Worm (Caenorhabditis elegans) whole organism, young adult: ENCODE results near the gene T06C12.9.

Experiments
- B0035.1 ChIP-seq: sonication (generic microtip); optimal IDR thresholded peaks from 2 replicates; lab custom pipeline; 2016; ENCODE audit warnings: missing genetic modification characterization, mild to moderate bottlenecking, missing compliant biosample characterization, missing genotype, missing genetic modification reagents
- B0261.1 ChIP-seq: sonication (generic microtip); optimal IDR thresholded peaks from 2 replicates; lab custom pipeline; 2016; ENCODE audit warnings: mild to moderate bottlenecking, missing genetic modification characterization, moderate library complexity, missing compliant biosample characterization
- C06A6.2 ChIP-seq: fragments of 200-800 bp; sonication (Bioruptor generic); conservative IDR thresholded peaks from 2 replicates; pipeline ENCODE4 v1.3.6; 2022; ENCODE audit warnings: missing genetic modification characterization, missing compliant biosample characterization
- D2030.7 ChIP-seq: fragments of 200-800 bp; sonication (Bioruptor generic); IDR thresholded peaks from 2 replicates; pipeline ENCODE4 v1.3.6; 2022; ENCODE audit warnings: missing genetic modification reagents, missing genetic modification characterization, missing compliant biosample characterization
- F22D6.2 ChIP-seq: sonication (generic microtip); optimal IDR thresholded peaks from 2 replicates; lab custom pipeline; 2016; ENCODE audit warnings: mild to moderate bottlenecking, missing genetic modification characterization, missing compliant biosample characterization
- F37B4.10 ChIP-seq: fragments of 200-800 bp; sonication (Bioruptor generic); IDR thresholded peaks from 2 replicates; pipeline ENCODE4 v1.3.6; 2022; ENCODE audit warnings: missing genetic modification characterization, missing compliant biosample characterization
- F39B2.1 ChIP-seq: fragments of 200-800 bp; sonication (Bioruptor generic); IDR thresholded peaks from 2 replicates; pipeline ENCODE4 v1.3.6; 2022; ENCODE audit warnings: missing genetic modification reagents, missing genetic modification characterization, missing compliant biosample characterization
- F52B5.7 ChIP-seq: sonication (generic microtip); optimal IDR thresholded peaks from 2 replicates; lab custom pipeline; 2016; ENCODE audit warnings: mild to moderate bottlenecking, missing genetic modification characterization, missing compliant biosample characterization
- F57A8.1 ChIP-seq: fragments of 200-800 bp; sonication (Bioruptor generic); optimal IDR thresholded peaks from 2 replicates; lab custom pipeline; 2018; ENCODE audit warnings: mild to moderate bottlenecking, missing genetic modification characterization, moderate library complexity, missing compliant biosample characterization
- K11D2.4 ChIP-seq: fragments of 200-800 bp; sonication (Bioruptor generic); IDR thresholded peaks from 2 replicates; pipeline ENCODE4 v1.3.6; 2022; ENCODE audit warnings: missing genetic modification reagents, missing genetic modification characterization, missing compliant biosample characterization
- T07F8.4 ChIP-seq: sonication (generic microtip); optimal IDR thresholded peaks from 2 replicates; lab custom pipeline; 2016; ENCODE audit warnings: mild to moderate bottlenecking, missing genetic modification characterization, moderate library complexity, missing compliant biosample characterization
- Y53G8AR.9 ChIP-seq: fragments of 200-800 bp; sonication (Bioruptor generic); conservative IDR thresholded peaks from 2 replicates; pipeline ENCODE4 v1.3.6; 2022; ENCODE audit warnings: missing genetic modification reagents, missing genetic modification characterization, missing compliant biosample characterization
- Y67H2A.10 ChIP-seq: fragments of 200-800 bp; sonication (Bioruptor generic); conservative IDR thresholded peaks from 2 replicates; pipeline ENCODE4 v1.3.6; 2022; ENCODE audit warnings: missing genetic modification reagents, missing genetic modification characterization, missing compliant biosample characterization
- attf-5 ChIP-seq: fragments of 200-800 bp; sonication (Bioruptor generic); optimal IDR thresholded peaks from 2 replicates; lab custom pipeline; 2018; ENCODE audit warnings: mild to moderate bottlenecking, missing genetic modification characterization, missing compliant biosample characterization
- attf-6 ChIP-seq: fragments of 200-800 bp; sonication (Bioruptor generic); IDR thresholded peaks from 2 replicates; pipeline ENCODE4 v1.3.6; 2022; ENCODE audit warnings: missing genetic modification reagents, missing genetic modification characterization, missing compliant biosample characterization
- bed-1 ChIP-seq: fragments of 200-800 bp; sonication (Bioruptor generic); IDR thresholded peaks from 2 replicates; pipeline ENCODE4 v1.3.6; 2022; ENCODE audit warnings: missing genetic modification reagents, missing genetic modification characterization, missing compliant biosample characterization
- cebp-2 ChIP-seq: fragments of 200-800 bp; sonication (Bioruptor generic); IDR thresholded peaks from 2 replicates; pipeline ENCODE4 v1.3.6; 2022; ENCODE audit warnings: missing genetic modification characterization, missing compliant biosample characterization
- ceh-58 ChIP-seq: fragments of 200-800 bp; sonication (Bioruptor generic); IDR thresholded peaks from 2 replicates; pipeline ENCODE4 v1.3.6; 2022; ENCODE audit warnings: missing genetic modification characterization, missing compliant biosample characterization
- ceh-91 ChIP-seq: fragments of 200-800 bp; sonication (Bioruptor generic); IDR thresholded peaks from 2 replicates; pipeline ENCODE4 v1.3.6; 2022; ENCODE audit warnings: missing genetic modification reagents, missing genetic modification characterization, missing compliant biosample characterization
- chd-7 ChIP-seq: sonication (generic microtip); optimal IDR thresholded peaks from 2 replicates; lab custom pipeline; 2016; ENCODE audit warnings: mild to moderate bottlenecking, missing genetic modification characterization, moderate library complexity, missing compliant biosample characterization
- die-1 ChIP-seq: sonication (generic microtip); optimal IDR thresholded peaks from 2 replicates; lab custom pipeline; 2016; ENCODE audit warnings: missing genotype, mild to moderate bottlenecking, missing genetic modification characterization, missing compliant biosample characterization
- dpff-1 ChIP-seq: sonication (generic microtip); optimal IDR thresholded peaks from 2 replicates; lab custom pipeline; 2017; ENCODE audit warnings: mild to moderate bottlenecking, missing genetic modification characterization, missing compliant biosample characterization
- dpl-1 ChIP-seq: fragments of 150-350 bp; optimal IDR thresholded peaks from 2 replicates; lab custom pipeline; 2014; ENCODE audit warnings: missing biosample characterization, missing genetic modification reagents, missing genetic modification characterization
- egl-18 ChIP-seq: fragments of 200-800 bp; sonication (Bioruptor generic); IDR thresholded peaks from 2 replicates; pipeline ENCODE4 v1.3.6; 2022; ENCODE audit warnings: missing genetic modification reagents, missing genetic modification characterization, missing compliant biosample characterization
- ets-4 ChIP-seq: fragments of 200-800 bp; sonication (Bioruptor generic); optimal IDR thresholded peaks from 2 replicates; lab custom pipeline; 2018; ENCODE audit warnings: mild to moderate bottlenecking, missing genetic modification characterization, missing compliant biosample characterization
- him-1 ChIP-seq: sonication (generic microtip); optimal IDR thresholded peaks from 2 replicates; lab custom pipeline; 2016; ENCODE audit warnings: missing genotype, missing genetic modification reagents, missing genetic modification characterization, missing compliant biosample characterization
- hrde-1 ChIP-seq: sonication (generic microtip); optimal IDR thresholded peaks from 2 replicates; lab custom pipeline; 2016; ENCODE audit warnings: missing genetic modification characterization, mild to moderate bottlenecking, missing compliant biosample characterization, moderate library complexity, missing genotype, missing genetic modification reagents, borderline replicate concordance
- hsf-1 ChIP-seq: fragments of 200-800 bp; sonication (Bioruptor generic); IDR thresholded peaks from 2 replicates; pipeline ENCODE4 v1.3.6; 2022; ENCODE audit warnings: missing genetic modification reagents, missing genetic modification characterization, missing compliant biosample characterization
- let-526 ChIP-seq: fragments of 200-800 bp; sonication (Bioruptor generic); IDR thresholded peaks from 2 replicates; pipeline ENCODE4 v1.3.6; 2022; ENCODE audit warnings: missing genetic modification reagents, missing genetic modification characterization, missing compliant biosample characterization
- lin-26 ChIP-seq: fragments of 200-800 bp; sonication (Bioruptor generic); IDR thresholded peaks from 2 replicates; pipeline ENCODE4 v1.3.6; 2022; ENCODE audit warnings: missing genetic modification reagents, missing genetic modification characterization, missing compliant biosample characterization
- lin-54 ChIP-seq: fragments of 200-800 bp; sonication (Bioruptor generic); optimal IDR thresholded peaks from 2 replicates; lab custom pipeline; 2018; ENCODE audit warnings: mild to moderate bottlenecking, missing genetic modification characterization, missing compliant biosample characterization
- madf-3 ChIP-seq: fragments of 200-800 bp; sonication (Bioruptor generic); IDR thresholded peaks from 2 replicates; pipeline ENCODE4 v1.3.6; 2022; ENCODE audit warnings: missing genetic modification reagents, missing genetic modification characterization, missing compliant biosample characterization
- madf-8 ChIP-seq: fragments of 200-800 bp; sonication (Bioruptor generic); conservative IDR thresholded peaks from 2 replicates; pipeline ENCODE4 v1.3.6; 2022; ENCODE audit warnings: missing genetic modification reagents, missing genetic modification characterization, missing compliant biosample characterization
- mcd-1 ChIP-seq: fragments of 200-800 bp; sonication (Bioruptor generic); IDR thresholded peaks from 2 replicates; pipeline ENCODE4 v1.3.6; 2022; ENCODE audit warnings: missing genetic modification reagents, missing genetic modification characterization, missing compliant biosample characterization
- mel-28 ChIP-seq: sonication (generic microtip); optimal IDR thresholded peaks from 2 replicates; lab custom pipeline; 2016; ENCODE audit warnings: borderline replicate concordance, mild to moderate bottlenecking, missing genetic modification characterization, missing compliant biosample characterization
- nhr-27 ChIP-seq: fragments of 200-800 bp; sonication (Bioruptor generic); optimal IDR thresholded peaks from 2 replicates; lab custom pipeline; 2018; ENCODE audit warnings: mild to moderate bottlenecking, missing genetic modification characterization, moderate library complexity, missing compliant biosample characterization
- nhr-90 ChIP-seq: sonication (generic microtip); optimal IDR thresholded peaks from 2 replicates; lab custom pipeline; 2016; ENCODE audit warnings: missing genotype, mild to moderate bottlenecking, missing genetic modification characterization, missing compliant biosample characterization
- rec-8 ChIP-seq, 2 experiments: sonication (generic microtip); optimal IDR thresholded peaks; 2 replicates each; lab custom pipeline; 2016; ENCODE audit warnings: mild to moderate bottlenecking in 2 of 2, missing genetic modification characterization in 2 of 2, missing genetic modification reagents in 2 of 2, missing genotype in 2 of 2, missing biosample characterization in 1 of 2, missing compliant biosample characterization in 1 of 2, moderate library complexity in 1 of 2
- repo-1 ChIP-seq: sonication (generic microtip); optimal IDR thresholded peaks from 2 replicates; lab custom pipeline; 2017; ENCODE audit warnings: mild to moderate bottlenecking, missing genetic modification characterization, missing compliant biosample characterization
- rpc-1 ChIP-seq, 2 experiments: fragments of 150-350 bp in 1 of 2; sonication (generic microtip) in 1 of 2; optimal IDR thresholded peaks; 2 replicates each; lab custom pipeline; 2014 to 2018; ENCODE audit warnings: missing biosample characterization in 1 of 2, missing genetic modification characterization in 1 of 2, missing genetic modification reagents in 1 of 2, missing genotype in 1 of 2
- sdz-38 ChIP-seq: sonication (generic microtip); optimal IDR thresholded peaks from 2 replicates; lab custom pipeline; 2016; ENCODE audit warnings: missing genotype, missing genetic modification characterization, missing compliant biosample characterization
- snpc-1.1 ChIP-seq: sonication (generic microtip); optimal IDR thresholded peaks from 2 replicates; lab custom pipeline; 2017; ENCODE audit warnings: missing genetic modification characterization, mild to moderate bottlenecking, missing compliant biosample characterization, antibody characterized with exemption, moderate library complexity, missing genotype, missing genetic modification reagents; ENCODE audit not compliant: insufficient read depth
- snpc-4 ChIP-seq, 5 experiments: fragments of 150-350 bp in 1 of 5; sonication (generic microtip) in 4 of 5; optimal IDR thresholded peaks; 2 replicates each; lab custom pipeline; 2014 to 2018; ENCODE audit warnings: missing genetic modification characterization in 5 of 5, missing biosample characterization in 3 of 5, antibody characterized with exemption in 2 of 5, mild to moderate bottlenecking in 2 of 5, missing compliant biosample characterization in 2 of 5, missing genotype in 2 of 5, moderate library complexity in 2 of 5, missing genetic modification reagents in 1 of 5
- tbx-9 ChIP-seq: sonication (generic microtip); optimal IDR thresholded peaks from 2 replicates; lab custom pipeline; 2016; ENCODE audit warnings: borderline replicate concordance, missing genetic modification characterization, inconsistent platforms, missing compliant biosample characterization
- tlf-1 ChIP-seq: fragments of 200-800 bp; sonication (Bioruptor generic); optimal IDR thresholded peaks from 2 replicates; lab custom pipeline; 2018; ENCODE audit warnings: mild to moderate bottlenecking, missing genetic modification characterization, missing compliant biosample characterization
- ztf-25 ChIP-seq: fragments of 200-800 bp; sonication (Bioruptor generic); IDR thresholded peaks from 2 replicates; pipeline ENCODE4 v1.3.6; 2022; ENCODE audit warnings: missing genetic modification reagents, missing genetic modification characterization, missing compliant biosample characterization
- ztf-3 ChIP-seq: fragments of 200-800 bp; sonication (Bioruptor generic); optimal IDR thresholded peaks from 2 replicates; lab custom pipeline; 2018; ENCODE audit warnings: mild to moderate bottlenecking, missing genetic modification characterization, missing compliant biosample characterization

Gene T06C12.9

DNA sequence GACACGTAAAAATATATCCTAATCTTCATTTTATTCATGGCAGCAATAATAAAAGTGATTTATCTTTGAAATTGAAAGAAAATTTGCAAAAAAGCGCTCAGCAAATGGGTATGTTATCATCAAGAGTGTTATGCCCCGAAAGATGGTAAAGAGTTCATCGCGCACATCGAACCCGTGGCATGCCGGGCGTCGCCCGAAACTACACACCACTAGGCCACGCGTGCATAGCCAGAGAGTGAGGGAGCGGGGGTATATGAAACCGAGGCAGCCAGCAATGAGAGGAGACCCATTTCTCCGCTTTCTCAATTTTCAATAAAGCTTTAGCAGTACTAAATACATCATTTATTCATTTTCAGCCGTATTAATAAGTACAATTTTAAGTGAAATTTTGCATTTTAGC is 12.1 kb downstream of the T06C12.9 start:
- TF ChIP-seq F37B4.10 (GFP tag; lab: Robert Waterston, UW) (peak; percentile 92; the same call in 1 of the 2 replicates), ceh-58 (GFP tag; lab: Robert Waterston, UW) (0 out of 2 replicates have a peak, but pooled peaks have one; percentile 85), madf-8 (GFP tag; lab: Robert Waterston, UW) (peak; percentile 43), C06A6.2 (GFP tag; lab: Robert Waterston, UW) (peak; percentile 83), B0035.1 (tag; lab: Kevin White, UChicago) (peak; percentile 82), him-1 (tag; lab: Kevin White, UChicago) (peak; percentile 96), tbx-9 (tag; lab: Kevin White, UChicago) (peak; percentile 96), F39B2.1 (GFP tag; lab: Robert Waterston, UW) (no peak), cebp-2 (GFP tag; lab: Robert Waterston, UW) (peak; percentile 96), rpc-1 (optimal IDR thresholded peaks at IDR 0.05; lab: Kevin White, UChicago) (peak; percentile 98), rpc-1 (tag; optimal IDR thresholded peaks at IDR 0.05; lab: Kevin White, UChicago) (peak; percentile 99), mcd-1 (peak; percentile 84), D2030.7 (GFP tag; lab: Robert Waterston, UW) (peak; percentile 87), F52B5.7 (peak; percentile 97), F22D6.2 (peak; percentile 67), nhr-27 (peak; percentile 91), ztf-3 (GFP tag; lab: Kevin White, UChicago) (peak; percentile 79), chd-7 (peak; percentile 95), K11D2.4 (peak; percentile 84), nhr-90 (tag; lab: Kevin White, UChicago) (peak; percentile 98), mel-28 (tag; lab: Kevin White, UChicago) (peak; percentile 80), lin-54 (GFP tag; lab: Kevin White, UChicago) (peak; percentile 84), T07F8.4 (tag; lab: Kevin White, UChicago) (peak; percentile 88), attf-5 (GFP tag; lab: Kevin White, UChicago) (peak; percentile 87), Y67H2A.10 (GFP tag; lab: Robert Waterston, UW) (no peak), die-1 (tag; lab: Kevin White, UChicago) (peak; percentile 98), attf-6 (GFP tag; lab: Robert Waterston, UW) (peak; percentile 85), dpl-1 (GFP tag; lab: Kevin White, UChicago) (peak; percentile 8), let-526 (GFP tag; lab: Robert Waterston, UW) (peak; percentile 89), F57A8.1 (GFP tag; lab: Kevin White, UChicago) (peak; percentile 91), hsf-1 (GFP tag; lab: Robert Waterston, UW) (peak; percentile 67; the same call in 1 of the 2 replicates), B0261.1 (tag; lab: Kevin White, UChicago) (peak; percentile 99), ceh-91 (peak; percentile 71), snpc-4 (GFP tag; optimal IDR thresholded peaks at IDR 0.05; lab: Kevin White, UChicago) (peak; percentile 83), snpc-4 (tag; optimal IDR thresholded peaks at IDR 0.05; lab: Kevin White, UChicago) (peak; percentile 66 to 88 (median 86)), lin-26 (peak; percentile 99), sdz-38 (tag; lab: Kevin White, UChicago) (no peak), rec-8 (tag; optimal IDR thresholded peaks at IDR 0.05; lab: Kevin White, UChicago) (peak; percentile 94 to 98), tlf-1 (GFP tag; lab: Kevin White, UChicago) (peak; percentile 39), egl-18 (peak; percentile 83; the same call in 1 of the 2 replicates), snpc-1.1 (peak; percentile 83), Y53G8AR.9 (GFP tag; lab: Robert Waterston, UW) (peak; percentile 81), madf-3 (peak; percentile 88), dpff-1 (tag; lab: Kevin White, UChicago) (peak; percentile 79), ets-4 (peak; percentile 90), repo-1 (peak; percentile 93), bed-1 (GFP tag; lab: Robert Waterston, UW) (peak; percentile 95), hrde-1 (peak; percentile 93), ztf-25 (GFP tag; lab: Robert Waterston, UW) (peak; percentile 95)
